Worm (Caenorhabditis elegans): ENCODE data around the gene srg-11.

srg-11 gene

ce11 chrIII:4695057-4695456 lies 15.2 kb downstream of the srg-11 start, which contains the start of gene T04A8.7:
Gene T04A8.7, plus strand, starts transcription at chrIII:4695357.
- TF ChIP-seq rnt-1 (tag; optimal IDR thresholded peaks at IDR 0.05), result no peak
- no peak for TF ChIP-seq pax-3 (tag; optimal IDR thresholded peaks at IDR 0.05)
- no peak for TF ChIP-seq pag-3 (tag; optimal IDR thresholded peaks at IDR 0.05; ENCODE audit: borderline replicate concordance, insufficient read depth)
- TF ChIP-seq sox-4 (tag; optimal IDR thresholded peaks at IDR 0.05), result no peak
- no peak for TF ChIP-seq nhr-28 (tag; optimal IDR thresholded peaks at IDR 0.05)
- no peak for TF ChIP-seq snu-23 (GFP tag; optimal IDR thresholded peaks at IDR 0.05)

- TF ChIP-seq unc-130 (tag; optimal IDR thresholded peaks at IDR 0.05) (no peak), efl-1 (optimal IDR thresholded peaks at IDR 0.05) (no peak), efl-1 (GFP tag; optimal IDR thresholded peaks at IDR 0.05 in 1 of 2) (peak in 1 of 2 experiments; percentile 34), C04F5.9 (tag; optimal IDR thresholded peaks at IDR 0.05) (no peak)
Observed at ce11 chrIII:4696903-4697302, 17.1 kb downstream of the srg-11 start.

ce11 chrIII:4697819-4698218 lies 18.0 kb downstream of the srg-11 start, which contains the start of gene dnj-18:
Gene dnj-18, plus strand, starts transcription at chrIII:4698119.
- TF ChIP-seq F16B12.6 (tag; optimal IDR thresholded peaks at IDR 0.05) (no peak), fkh-8 (tag; optimal IDR thresholded peaks at IDR 0.05) (no peak), lin-35 (GFP tag; optimal IDR thresholded peaks at IDR 0.05) (no peak), fkh-10 (GFP tag; optimal IDR thresholded peaks at IDR 0.05) (no peak), vab-15 (tag; optimal IDR thresholded peaks at IDR 0.05) (no peak), hlh-4 (tag; optimal IDR thresholded peaks at IDR 0.05) (no peak), C34B4.2 (tag; optimal IDR thresholded peaks at IDR 0.05) (no peak), ceh-8 (GFP tag; optimal IDR thresholded peaks at IDR 0.05) (no peak), skn-1 (tag; optimal IDR thresholded peaks at IDR 0.05) (no peak), sup-37 (GFP tag; optimal IDR thresholded peaks at IDR 0.05) (no peak), dsc-1 (tag; optimal IDR thresholded peaks at IDR 0.05) (no peak), irx-1 (tag; optimal IDR thresholded peaks at IDR 0.05) (no peak), xbp-1 (tag; optimal IDR thresholded peaks at IDR 0.05) (no peak), ceh-88 (GFP tag; IDR thresholded peaks at IDR 0.05) (no peak), ztf-11 (tag; optimal IDR thresholded peaks at IDR 0.05) (no peak), elt-3 (tag; optimal IDR thresholded peaks at IDR 0.05) (no peak), nhr-71 (tag; optimal IDR thresholded peaks at IDR 0.05) (no peak), alr-1 (tag; optimal IDR thresholded peaks at IDR 0.05; ENCODE audit: borderline replicate concordance) (no peak), pag-3 (tag; optimal IDR thresholded peaks at IDR 0.05; ENCODE audit: borderline replicate concordance, insufficient read depth) (no peak), nhr-85 (tag) (no peak)

ce11 chrIII:4699922-4700321 lies 20.1 kb downstream of the srg-11 start, which contains the start of gene sel-13:
Gene sel-13, minus strand, starts transcription at chrIII:4700224.
- TF ChIP-seq aly-2 (tag; optimal IDR thresholded peaks at IDR 0.05), result no peak
- no peak for TF ChIP-seq ceh-8 (GFP tag; optimal IDR thresholded peaks at IDR 0.05)

- TF ChIP-seq ztf-4 (tag; optimal IDR thresholded peaks at IDR 0.05) (no peak), irx-1 (tag; optimal IDR thresholded peaks at IDR 0.05) (peak; percentile 4), ceh-82 (tag; optimal IDR thresholded peaks at IDR 0.05) (peak in 1 of 3 experiments; percentile 21), nhr-71 (tag; optimal IDR thresholded peaks at IDR 0.05) (peak; percentile 34), mab-9 (GFP tag; IDR thresholded peaks at IDR 0.05) (no peak), ceh-8 (GFP tag; optimal IDR thresholded peaks at IDR 0.05) (no peak), elt-3 (tag; optimal IDR thresholded peaks at IDR 0.05) (no peak), aly-2 (tag; optimal IDR thresholded peaks at IDR 0.05) (no peak), dpl-1 (GFP tag; optimal IDR thresholded peaks at IDR 0.05) (peak; percentile 21 to 68 (median 46)), nhr-90 (tag; optimal IDR thresholded peaks at IDR 0.05; ENCODE audit: poor library complexity) (no peak), nhr-85 (tag) (no peak), mdl-1 (tag; optimal IDR thresholded peaks at IDR 0.05) (no peak), unc-130 (tag; optimal IDR thresholded peaks at IDR 0.05) (no peak), egl-27 (tag; optimal IDR thresholded peaks at IDR 0.05) (no peak), unc-98 (GFP tag; IDR thresholded peaks at IDR 0.05) (no peak), swsn-7 (tag; optimal IDR thresholded peaks at IDR 0.05) (peak; percentile 24), lsy-2 (tag; optimal IDR thresholded peaks at IDR 0.05) (peak; percentile 54 to 74), pqm-1 (tag; optimal IDR thresholded peaks at IDR 0.05) (no peak), lin-35 (GFP tag; optimal IDR thresholded peaks at IDR 0.05) (peak; percentile 39 to 62), xbp-1 (tag; optimal IDR thresholded peaks at IDR 0.05) (no peak), efl-1 (optimal IDR thresholded peaks at IDR 0.05) (peak; percentile 42 to 58), efl-1 (GFP tag; optimal IDR thresholded peaks at IDR 0.05 in 1 of 2) (peak; percentile 59 to 93), ces-1 (GFP tag; optimal IDR thresholded peaks at IDR 0.05) (no peak), rnt-1 (tag; optimal IDR thresholded peaks at IDR 0.05) (peak; percentile 34), F16B12.6 (tag; optimal IDR thresholded peaks at IDR 0.05) (peak; percentile 1), zip-4 (GFP tag; optimal IDR thresholded peaks at IDR 0.05) (no peak)
Observed at ce11 chrIII:4703932-4704454, 24.2 kb downstream of the srg-11 start, which contains the start of the genes clp-2 and mrpl-16. Gene clp-2, minus strand, starts transcription at chrIII:4704025. Gene mrpl-16, plus strand, starts transcription at chrIII:4704404.
